Worm (Caenorhabditis elegans) whole organism, mixed stage, embryonic: ENCODE measurements around the gene sdc-3.
A peak's percentile ranks its signal among the peaks of the same experiment; 100 is the strongest.
"Not testable (repeated sequence)": the region's sequence is repeated elsewhere in the genome, so short reads cannot be mapped to it uniquely, and the experiment has no call there.

Experiments
- M03D4.4 ChIP-seq: sonication (generic microtip); optimal IDR thresholded peaks from 2 replicates; lab custom pipeline; 2017; ENCODE audit warnings: mild to moderate bottlenecking, missing genetic modification characterization, missing compliant biosample characterization
- bed-3 ChIP-seq: fragments of 200-800 bp; sonication (Bioruptor generic); optimal IDR thresholded peaks from 3 replicates; lab custom pipeline; 2018; ENCODE audit warnings: mild to moderate bottlenecking, missing genetic modification characterization, moderate library complexity, missing compliant biosample characterization
- blmp-1 ChIP-seq: fragments of 150-350 bp; optimal IDR thresholded peaks from 2 replicates; lab custom pipeline; 2014; ENCODE audit warnings: missing biosample characterization, missing genetic modification characterization
- ceh-39 ChIP-seq: fragments of 150-350 bp; optimal IDR thresholded peaks from 2 replicates; lab custom pipeline; 2014; ENCODE audit warnings: missing biosample characterization, missing genetic modification characterization
- ceh-43 ChIP-seq: fragments of 200-800 bp; sonication (Bioruptor generic); optimal IDR thresholded peaks from 2 replicates; lab custom pipeline; 2018; ENCODE audit warnings: mild to moderate bottlenecking, missing genetic modification characterization, moderate library complexity, missing compliant biosample characterization
- ceh-83 ChIP-seq: fragments of 200-800 bp; sonication (Bioruptor generic); optimal IDR thresholded peaks from 2 replicates; lab custom pipeline; 2018; ENCODE audit warnings: mild to moderate bottlenecking, missing genetic modification characterization, missing compliant biosample characterization
- ces-1 ChIP-seq: fragments of 150-350 bp; optimal IDR thresholded peaks from 2 replicates; lab custom pipeline; 2014; ENCODE audit warnings: missing biosample characterization, missing genetic modification reagents, missing genetic modification characterization
- cnd-1 ChIP-seq: fragments of 200-800 bp; sonication (Bioruptor generic); optimal IDR thresholded peaks from 2 replicates; lab custom pipeline; 2018; ENCODE audit warnings: mild to moderate bottlenecking, missing genetic modification characterization, missing compliant biosample characterization
- drap-1 ChIP-seq: fragments of 200-800 bp; sonication (Bioruptor generic); optimal IDR thresholded peaks from 3 replicates; lab custom pipeline; 2018; ENCODE audit warnings: mild to moderate bottlenecking, missing genetic modification characterization, missing compliant biosample characterization
- elt-1 ChIP-seq: sonication (generic microtip); optimal IDR thresholded peaks from 2 replicates; lab custom pipeline; 2017; ENCODE audit warnings: missing genetic modification characterization, mild to moderate bottlenecking, missing compliant biosample characterization, antibody characterized with exemption, moderate library complexity, borderline replicate concordance; ENCODE audit not compliant: insufficient read depth
- elt-3 ChIP-seq: fragments of 150-350 bp; optimal IDR thresholded peaks from 2 replicates; lab custom pipeline; 2014; ENCODE audit warnings: missing biosample characterization, missing genetic modification characterization
- flh-1 ChIP-seq: fragments of 200-800 bp; sonication (Bioruptor generic); optimal IDR thresholded peaks from 2 replicates; lab custom pipeline; 2018; ENCODE audit warnings: mild to moderate bottlenecking, missing genetic modification characterization, moderate library complexity, missing compliant biosample characterization
- hlh-1 ChIP-seq: fragments of 150-350 bp; optimal IDR thresholded peaks from 2 replicates; lab custom pipeline; 2014; ENCODE audit warnings: missing biosample characterization, missing genetic modification reagents, missing genetic modification characterization
- lin-13 ChIP-seq: fragments of 150-350 bp; optimal IDR thresholded peaks from 2 replicates; lab custom pipeline; 2014; ENCODE audit warnings: missing biosample characterization, missing genetic modification characterization
- lsy-2 ChIP-seq: fragments of 150-350 bp; optimal IDR thresholded peaks from 2 replicates; lab custom pipeline; 2014; ENCODE audit warnings: missing biosample characterization, missing genetic modification characterization
- mep-1 ChIP-seq: fragments of 150-350 bp; optimal IDR thresholded peaks from 2 replicates; lab custom pipeline; 2017; ENCODE audit warnings: missing biosample characterization, missing genetic modification reagents, missing genetic modification characterization, inconsistent platforms
- mls-2 ChIP-seq: sonication (generic microtip); optimal IDR thresholded peaks from 2 replicates; lab custom pipeline; 2016; ENCODE audit warnings: mild to moderate bottlenecking, missing genetic modification characterization, moderate library complexity, missing compliant biosample characterization
- nhr-12 ChIP-seq: fragments of 150-350 bp; optimal IDR thresholded peaks from 2 replicates; lab custom pipeline; 2014; ENCODE audit warnings: missing biosample characterization, missing genetic modification characterization
- nhr-2 ChIP-seq: fragments of 150-350 bp; optimal IDR thresholded peaks from 2 replicates; lab custom pipeline; 2014; ENCODE audit warnings: missing biosample characterization, missing genetic modification characterization
- nhr-237 ChIP-seq: fragments of 150-350 bp; optimal IDR thresholded peaks from 2 replicates; lab custom pipeline; 2014; ENCODE audit warnings: missing biosample characterization, missing genetic modification characterization
- nhr-28 ChIP-seq: fragments of 150-350 bp; optimal IDR thresholded peaks from 2 replicates; lab custom pipeline; 2014; ENCODE audit warnings: missing biosample characterization, missing genetic modification characterization
- nhr-76 ChIP-seq: sonication (generic microtip); optimal IDR thresholded peaks from 2 replicates; lab custom pipeline; 2017; ENCODE audit warnings: missing biosample characterization, missing genetic modification characterization
- pha-4 ChIP-seq: fragments of 150-350 bp; optimal IDR thresholded peaks from 2 replicates; lab custom pipeline; 2018; ENCODE audit warnings: missing biosample characterization, missing genetic modification reagents, missing genetic modification characterization
- sem-2 ChIP-seq: fragments of 200-800 bp; sonication (Bioruptor generic); optimal IDR thresholded peaks from 2 replicates; lab custom pipeline; 2018; ENCODE audit warnings: mild to moderate bottlenecking, missing genetic modification characterization, missing compliant biosample characterization
- sptf-1 ChIP-seq: sonication (generic microtip); optimal IDR thresholded peaks from 2 replicates; lab custom pipeline; 2017; ENCODE audit warnings: mild to moderate bottlenecking, missing genetic modification characterization, moderate library complexity, missing compliant biosample characterization
- tbx-8 ChIP-seq: fragments of 200-800 bp; sonication (Bioruptor generic); optimal IDR thresholded peaks from 2 replicates; lab custom pipeline; 2018; ENCODE audit warnings: mild to moderate bottlenecking, missing genetic modification characterization, moderate library complexity, missing compliant biosample characterization
- unc-120 ChIP-seq: sonication (generic microtip); optimal IDR thresholded peaks from 2 replicates; lab custom pipeline; 2017; ENCODE audit warnings: missing genetic modification characterization, missing compliant biosample characterization; ENCODE audit not compliant: poor library complexity, severe bottlenecking
- unc-39 ChIP-seq: fragments of 150-350 bp; optimal IDR thresholded peaks from 2 replicates; lab custom pipeline; 2014; ENCODE audit warnings: missing biosample characterization, missing genetic modification characterization
- unc-62 ChIP-seq: fragments of 150-350 bp; optimal IDR thresholded peaks from 2 replicates; lab custom pipeline; 2014; ENCODE audit warnings: missing biosample characterization, missing genetic modification reagents, missing genetic modification characterization
- ztf-11 ChIP-seq: fragments of 150-350 bp; optimal IDR thresholded peaks from 2 replicates; lab custom pipeline; 2014; ENCODE audit warnings: missing biosample characterization, missing genetic modification characterization

The sdc-3 gene

DNA sequence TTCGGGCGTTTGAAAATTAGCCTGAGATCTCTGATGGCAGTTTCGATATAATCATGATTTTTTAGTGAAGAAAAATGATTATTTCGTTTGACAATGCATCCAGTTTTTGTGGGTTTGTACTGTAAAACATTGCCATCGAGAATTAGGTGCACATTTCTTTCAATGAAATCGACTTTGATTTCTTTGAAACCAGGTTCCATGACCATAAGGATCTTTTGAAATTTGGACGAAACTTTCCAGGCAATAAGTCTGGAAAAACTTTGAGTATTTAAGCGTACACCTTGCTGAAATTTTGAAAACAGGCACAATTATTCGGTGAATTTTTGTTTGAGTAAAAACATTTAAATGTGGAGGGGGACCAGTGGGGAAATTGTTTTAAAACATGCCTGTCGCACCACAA is 3.7 kb upstream of the sdc-3 start:
- TF ChIP-seq unc-62 (GFP tag; lab: Kevin White, UChicago) (no peak), ceh-39 (tag; lab: Kevin White, UChicago) (no peak), elt-3 (tag; lab: Kevin White, UChicago) (no peak), hlh-1 (tag; lab: Kevin White, UChicago) (no peak), ztf-11 (no peak), tbx-8 (GFP tag; lab: Kevin White, UChicago) (no peak), ces-1 (no peak), sem-2 (GFP tag; lab: Kevin White, UChicago) (no peak), bed-3 (GFP tag; lab: Kevin White, UChicago) (no peak)
- TF ChIP-seq, all 35 proteins: peak for 0

DNA sequence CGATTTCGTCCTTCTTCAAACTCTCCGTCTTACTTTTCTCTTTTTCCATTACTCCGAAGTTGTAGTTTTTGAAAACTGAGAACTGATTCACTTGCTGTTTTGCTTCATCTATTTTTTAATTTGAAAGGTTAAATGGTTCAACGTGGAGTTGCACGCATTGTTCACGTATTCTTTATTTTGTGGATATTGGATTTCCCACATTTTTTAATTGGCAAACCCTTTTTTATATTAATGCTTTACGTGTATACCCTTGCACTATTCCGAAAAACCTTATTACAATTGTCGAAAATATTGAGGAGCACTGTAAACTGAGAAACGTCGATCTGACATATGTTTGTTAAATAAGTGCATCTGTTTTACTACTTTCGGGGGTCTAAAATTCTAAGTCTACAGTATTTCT is 11.2 kb downstream of the sdc-3 start, which contains the start of gene melo-3:
Gene melo-3, minus strand, starts transcription at position 101 of the 400 bp plus-strand sequence.
- not testable (repeated sequence) for TF ChIP-seq nhr-76 (tag; lab: Kevin White, UChicago); nhr-12 (tag; lab: Kevin White, UChicago); bed-3 (GFP tag; lab: Kevin White, UChicago)

DNA sequence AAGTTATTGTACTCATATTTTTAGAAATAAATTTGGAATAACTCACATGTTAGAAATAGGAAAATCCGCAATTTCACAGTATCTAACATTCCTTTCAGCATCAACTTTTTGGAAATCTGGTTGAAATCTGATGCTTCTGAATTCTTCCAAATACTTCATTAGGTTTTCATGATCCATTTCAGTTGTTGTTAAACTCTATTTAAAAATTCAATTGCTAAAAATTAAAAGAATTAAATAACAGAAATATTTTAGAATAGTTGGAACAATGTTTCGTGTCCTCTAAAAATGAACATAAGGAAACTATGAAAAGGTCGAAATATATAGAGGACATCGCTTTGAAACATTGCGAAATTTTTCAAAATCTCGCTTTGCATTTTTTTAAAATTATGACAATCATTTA is 16.6 kb downstream of the sdc-3 start, which contains the start of gene cng-1:
Gene cng-1, minus strand, starts transcription at position 101 of the 400 bp plus-strand sequence.
- TF ChIP-seq elt-1 (tag; lab: Kevin White, UChicago); hlh-1 (tag; lab: Kevin White, UChicago); cnd-1: not testable (repeated sequence)

DNA sequence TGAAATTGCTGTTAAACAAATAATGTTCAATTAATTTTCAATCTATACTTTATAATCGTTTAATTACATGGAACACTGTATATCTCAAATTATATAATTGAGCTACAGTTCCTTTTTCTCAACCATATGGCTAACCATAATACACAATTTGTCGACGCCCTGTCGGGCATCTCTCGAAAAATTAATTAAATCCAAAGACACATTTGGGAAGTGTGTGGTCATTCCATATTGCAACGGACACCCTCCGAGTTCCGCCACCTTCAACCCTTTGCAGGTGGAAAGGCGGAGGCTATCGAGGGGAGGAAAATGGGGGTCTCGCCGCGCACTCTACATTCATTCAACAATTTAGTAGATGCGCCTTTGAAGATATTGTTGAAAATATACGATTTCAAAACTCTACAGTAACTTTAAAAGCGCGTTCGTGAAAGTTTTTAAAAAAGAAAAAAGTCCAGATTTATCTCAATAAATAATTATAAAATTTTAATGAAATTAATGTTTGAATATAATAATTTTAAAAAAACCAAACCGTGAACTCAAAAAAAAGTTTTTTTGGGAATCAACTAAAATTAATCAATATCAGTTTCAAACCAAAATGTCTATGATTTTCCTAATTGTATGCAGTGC is 19.0 kb downstream of the sdc-3 start, which contains the start of gene F14H8.8:
Gene F14H8.8, plus strand, starts transcription at position 574 of the 624 bp plus-strand sequence.
- no peak for TF ChIP-seq nhr-28 (tag; lab: Kevin White, UChicago)
- TF ChIP-seq M03D4.4, result no peak
- no peak for TF ChIP-seq ceh-83 (GFP tag; lab: Kevin White, UChicago)
- TF ChIP-seq elt-3 (tag; lab: Kevin White, UChicago), result no peak
- TF ChIP-seq sptf-1 (tag; lab: Kevin White, UChicago), result no peak
- no peak for TF ChIP-seq lin-13 (tag; lab: Kevin White, UChicago)
- no peak for TF ChIP-seq tbx-8 (GFP tag; lab: Kevin White, UChicago)
- TF ChIP-seq nhr-12 (tag; lab: Kevin White, UChicago), result no peak
- peak; percentile 36 for TF ChIP-seq ceh-39 (tag; lab: Kevin White, UChicago)
- no peak for TF ChIP-seq pha-4 (tag; lab: Kevin White, UChicago)
- TF ChIP-seq mep-1, result peak; percentile 28
- no peak for TF ChIP-seq ces-1
- no peak for TF ChIP-seq unc-39 (tag; lab: Kevin White, UChicago)
- no peak for TF ChIP-seq ztf-11
- no peak for TF ChIP-seq unc-62 (GFP tag; lab: Kevin White, UChicago)
- TF ChIP-seq nhr-2 (tag; lab: Kevin White, UChicago), result peak; percentile 2
- no peak for TF ChIP-seq hlh-1 (tag; lab: Kevin White, UChicago)
- no peak for TF ChIP-seq elt-1 (tag; lab: Kevin White, UChicago)
- TF ChIP-seq flh-1, result no peak
- TF ChIP-seq cnd-1, result no peak
- peak; percentile 35 for TF ChIP-seq ceh-43 (GFP tag; lab: Kevin White, UChicago)
- no peak for TF ChIP-seq nhr-76 (tag; lab: Kevin White, UChicago)
- no peak for TF ChIP-seq mls-2 (tag; lab: Kevin White, UChicago)
- peak; percentile 61 for TF ChIP-seq drap-1
- TF ChIP-seq nhr-237 (tag; lab: Kevin White, UChicago), result no peak
- TF ChIP-seq sem-2 (GFP tag; lab: Kevin White, UChicago), result no peak
- no peak for TF ChIP-seq unc-120

DNA sequence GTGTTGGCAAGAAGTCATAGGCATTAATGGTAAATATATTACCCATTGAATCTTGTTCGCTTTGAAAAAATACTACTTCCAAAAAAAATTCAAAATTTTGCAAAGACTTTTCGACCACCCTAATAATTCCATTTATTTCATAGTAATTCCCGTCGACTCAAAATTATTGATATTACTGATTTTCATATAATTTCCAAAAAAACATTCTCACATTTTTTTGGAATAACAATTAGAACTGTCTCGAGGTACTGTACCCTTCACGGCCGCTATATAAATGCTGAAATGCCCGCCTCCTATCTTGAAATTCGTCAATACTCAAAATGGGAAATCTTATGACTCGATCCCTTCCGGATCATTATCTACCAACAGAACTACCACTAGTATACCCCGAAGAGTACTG is 24.5 kb downstream of the sdc-3 start, which contains the start of gene F14H8.4:
Gene F14H8.4, plus strand, starts transcription at position 301 of the 400 bp plus-strand sequence.
- no peak for TF ChIP-seq ztf-11
- TF ChIP-seq blmp-1, result no peak
- TF ChIP-seq ceh-83 (GFP tag; lab: Kevin White, UChicago), result no peak
- no peak for TF ChIP-seq lsy-2 (tag; lab: Kevin White, UChicago)
- TF ChIP-seq bed-3 (GFP tag; lab: Kevin White, UChicago), result no peak
- TF ChIP-seq drap-1, result no peak
- TF ChIP-seq flh-1, result no peak
- TF ChIP-seq, all 35 proteins: peak for 0
